Worm (Caenorhabditis elegans): Measurements from ENCODE around the gene gbb-1.

DNA sequence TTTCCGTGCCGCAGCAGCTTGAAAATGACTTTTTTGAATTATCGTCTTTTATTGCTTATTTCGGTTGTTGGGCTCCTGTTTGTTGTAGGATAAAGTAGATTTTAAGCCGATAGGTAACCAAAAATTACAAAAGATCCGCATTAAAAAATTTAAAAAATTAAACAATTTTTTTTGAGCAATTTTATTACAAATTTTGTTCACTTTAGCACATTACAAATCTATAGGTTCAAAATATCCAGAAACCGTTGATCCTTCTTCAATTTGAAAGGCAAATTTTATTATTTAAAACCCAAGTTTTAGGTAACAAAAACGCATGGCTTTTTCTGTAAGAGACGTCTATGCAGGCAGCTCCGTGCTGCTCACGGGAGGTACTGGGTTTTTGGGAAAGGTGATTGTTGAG, 24.7 kb upstream of the gbb-1 start, which contains the start of gene fard-1:
- TF ChIP-seq ztf-23 (GFP tag; IDR thresholded peaks at IDR 0.05), result no peak
- TF ChIP-seq klf-2 (GFP tag; conservative IDR thresholded peaks at IDR 0.05), result no peak

All from whole organism, midembryonic.